Worm (Caenorhabditis elegans): Measurements from ENCODE around the gene ttr-19.

DNA sequence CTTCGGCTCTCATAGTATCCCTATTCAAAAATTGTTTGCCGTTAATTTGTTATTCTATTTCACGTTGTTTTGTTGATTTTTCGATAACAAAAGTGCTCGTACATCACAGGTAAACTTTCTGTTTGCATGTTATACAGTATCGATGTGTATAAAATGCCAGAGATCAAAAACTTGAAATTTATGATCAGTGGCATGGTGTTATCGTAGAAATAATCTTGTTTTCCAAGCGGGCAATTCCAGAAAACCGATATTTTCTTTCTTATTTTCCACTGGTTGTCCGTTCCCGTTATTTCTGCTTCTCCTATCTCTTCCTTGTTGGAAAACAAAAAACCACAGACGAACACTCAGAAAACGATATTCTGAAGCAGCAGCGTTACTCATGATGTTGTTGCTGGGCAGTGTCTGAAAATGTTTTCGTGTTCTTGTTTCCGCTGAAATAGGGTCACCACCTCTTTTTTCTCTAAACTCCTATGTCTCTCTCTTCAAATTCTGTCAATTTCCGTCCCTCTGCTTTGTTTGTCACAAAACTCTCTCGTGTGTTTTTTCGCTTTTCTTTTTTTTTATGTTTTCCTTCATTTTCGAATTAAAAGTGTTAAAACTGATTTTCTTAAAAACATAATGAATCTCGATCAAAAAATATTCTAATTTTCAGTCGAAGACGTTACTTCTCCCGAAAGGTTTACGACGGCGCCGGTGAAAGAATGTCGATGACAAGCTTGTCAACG, 21.2 kb upstream of the ttr-19 start, which contains the start of gene akt-1:
- TF ChIP-seq nhr-6 (tag; optimal IDR thresholded peaks at IDR 0.05): no peak
- no peak for TF ChIP-seq fos-1 (tag; optimal IDR thresholded peaks at IDR 0.05)
- TF ChIP-seq nhr-77 (tag; optimal IDR thresholded peaks at IDR 0.05): no peak
